Fruit fly (Drosophila melanogaster) whole organism, adult: Measurements from ENCODE around the gene Hipk.
A peak's percentile ranks its signal among the peaks of the same experiment; 100 is the strongest.

Source experiments
- CG11617 ChIP-seq: fragments of 200-800 bp; sonication (Bioruptor generic); optimal IDR thresholded peaks from 2 replicates; lab custom pipeline; 2017; ENCODE audit warnings: mild to moderate bottlenecking, missing biosample characterization, missing genetic modification reagents, missing genetic modification characterization
- CG12768 ChIP-seq: fragments of 200-800 bp; sonication (Bioruptor generic); optimal IDR thresholded peaks from 2 replicates; lab custom pipeline; 2017; ENCODE audit warnings: missing biosample characterization, missing genetic modification characterization, mild to moderate bottlenecking, moderate library complexity, missing genetic modification reagents
- CG14711 ChIP-seq: fragments of 200-800 bp; sonication (Bioruptor generic); optimal IDR thresholded peaks from 2 replicates; lab custom pipeline; 2018; ENCODE audit warnings: missing biosample characterization, mild to moderate bottlenecking, missing genetic modification characterization, moderate library complexity
- CG1620 ChIP-seq: fragments of 200-800 bp; sonication (Bioruptor generic); optimal IDR thresholded peaks from 2 replicates; lab custom pipeline; 2016; ENCODE audit warnings: missing biosample characterization, missing genetic modification characterization
- CG33017 ChIP-seq: fragments of 200-800 bp; sonication (Bioruptor generic); optimal IDR thresholded peaks from 2 replicates; lab custom pipeline; 2018; ENCODE audit warnings: missing biosample characterization, mild to moderate bottlenecking, missing genetic modification characterization, moderate library complexity
- CG5204 ChIP-seq: fragments of 200-800 bp; sonication (Bioruptor generic); optimal IDR thresholded peaks from 2 replicates; lab custom pipeline; 2016; ENCODE audit warnings: missing biosample characterization, missing genetic modification characterization
- CG7045 ChIP-seq: fragments of 200-800 bp; sonication (Bioruptor generic); optimal IDR thresholded peaks from 2 replicates; lab custom pipeline; 2017; ENCODE audit warnings: missing biosample characterization, mild to moderate bottlenecking, missing genetic modification characterization
- CG7101 ChIP-seq: fragments of 200-800 bp; sonication (Bioruptor generic); optimal IDR thresholded peaks from 2 replicates; lab custom pipeline; 2018; ENCODE audit warnings: missing biosample characterization, mild to moderate bottlenecking, missing genetic modification characterization, moderate library complexity
- Clk ChIP-seq: fragments of 200-800 bp; sonication (Bioruptor generic); optimal IDR thresholded peaks from 2 replicates; lab custom pipeline; 2017; ENCODE audit warnings: missing biosample characterization, missing genetic modification characterization
- Crg-1 ChIP-seq: fragments of 200-800 bp; sonication (Bioruptor generic); optimal IDR thresholded peaks from 2 replicates; lab custom pipeline; 2016; ENCODE audit warnings: missing biosample characterization, missing genetic modification characterization
- Hr96 ChIP-seq: fragments of 200-800 bp; sonication (Bioruptor generic); optimal IDR thresholded peaks from 2 replicates; lab custom pipeline; 2016; ENCODE audit warnings: missing biosample characterization, missing genetic modification characterization
- Mnt ChIP-seq: fragments of 200-800 bp; sonication (Bioruptor generic); optimal IDR thresholded peaks from 2 replicates; lab custom pipeline; 2016; ENCODE audit warnings: missing biosample characterization, mild to moderate bottlenecking, missing genetic modification characterization
- bab1 ChIP-seq: fragments of 200-800 bp; sonication (Bioruptor generic); optimal IDR thresholded peaks from 3 replicates; lab custom pipeline; 2019; ENCODE audit warnings: missing biosample characterization, mild to moderate bottlenecking, missing genetic modification characterization, moderate library complexity
- cic ChIP-seq: fragments of 200-800 bp; sonication (Bioruptor generic); optimal IDR thresholded peaks from 2 replicates; lab custom pipeline; 2017; ENCODE audit warnings: missing biosample characterization, mild to moderate bottlenecking, missing genetic modification characterization, moderate library complexity
- cnc ChIP-seq, 2 experiments: fragments of >200 bp; optimal IDR thresholded peaks; 2 replicates each; lab custom pipeline; 2017
- kay ChIP-seq: fragments of 200-800 bp; sonication (Bioruptor generic); peaks from one replicate; lab custom pipeline; 2016; ENCODE audit warnings: missing biosample characterization, missing genetic modification characterization, borderline replicate concordance
- ovo ChIP-seq: fragments of 200-800 bp; sonication (Bioruptor generic); optimal IDR thresholded peaks from 2 replicates; lab custom pipeline; 2016; ENCODE audit warnings: missing biosample characterization, missing genetic modification characterization
- pad ChIP-seq: fragments of 200-800 bp; sonication (Bioruptor generic); optimal IDR thresholded peaks from 3 replicates; lab custom pipeline; 2017; ENCODE audit warnings: missing biosample characterization, missing genetic modification characterization, mild to moderate bottlenecking, moderate library complexity, missing genetic modification reagents
- tj ChIP-seq: fragments of 200-800 bp; sonication (Bioruptor generic); optimal IDR thresholded peaks from 3 replicates; lab custom pipeline; 2017; ENCODE audit warnings: missing biosample characterization, mild to moderate bottlenecking, missing genetic modification characterization, moderate library complexity
- toe ChIP-seq: fragments of 200-800 bp; sonication (Bioruptor generic); optimal IDR thresholded peaks from 2 replicates; lab custom pipeline; 2016; ENCODE audit warnings: missing biosample characterization, missing genetic modification characterization

Hipk gene

dm6 chr3L:563951-564350 lies 21.1 kb downstream of the Hipk start:
- peak; percentile 63 for TF ChIP-seq tj (GFP tag; lab: Kevin White, UChicago)
- no peak for TF ChIP-seq kay
- peak in 1 of 2 experiments; percentile 35 for TF ChIP-seq cnc (optimal IDR thresholded peaks at IDR 0.05; lab: Kevin White, UChicago)
- TF ChIP-seq bab1 (GFP tag; lab: Kevin White, UChicago), result peak; percentile 63
- TF ChIP-seq CG7045, result no peak

- no peak for TF ChIP-seq Clk (GFP tag; lab: Kevin White, UChicago)
- TF ChIP-seq tj (GFP tag; lab: Kevin White, UChicago), result peak; percentile 87
- no peak for TF ChIP-seq cnc (optimal IDR thresholded peaks at IDR 0.05; lab: Kevin White, UChicago)
Observed at dm6 chr3L:565561-565960, 22.7 kb downstream of the Hipk start.

- TF ChIP-seq ovo (GFP tag; lab: Kevin White, UChicago), result no peak
- peak; percentile 56 for TF ChIP-seq tj (GFP tag; lab: Kevin White, UChicago)
- TF ChIP-seq CG7045, result peak; percentile 47
- no peak for TF ChIP-seq cnc (optimal IDR thresholded peaks at IDR 0.05; lab: Kevin White, UChicago)
Observed at dm6 chr3L:565964-566627, 23.2 kb downstream of the Hipk start.

dm6 chr3L:572940-573339 lies 30.1 kb downstream of the Hipk start:
- TF ChIP-seq CG7101 (tag; lab: Kevin White, UChicago) (no peak), pad (GFP tag; lab: Kevin White, UChicago) (no peak), CG7045 (no peak), CG12768 (GFP tag; lab: Kevin White, UChicago) (no peak), kay (no peak), CG1620 (GFP tag; lab: Kevin White, UChicago) (no peak), CG33017 (tag; lab: Kevin White, UChicago) (no peak), ovo (GFP tag; lab: Kevin White, UChicago) (no peak), cic (GFP tag; lab: Kevin White, UChicago) (no peak), CG5204 (GFP tag; lab: Kevin White, UChicago) (no peak)

dm6 chr3L:581037-581436 lies 38.2 kb downstream of the Hipk start, which contains the start of gene Ppm1:
Gene Ppm1, plus strand, starts transcription at chr3L:581337.
- TF ChIP-seq Mnt (GFP tag; lab: Kevin White, UChicago), result no peak
- TF ChIP-seq CG33017 (tag; lab: Kevin White, UChicago), result no peak
- TF ChIP-seq CG1620 (GFP tag; lab: Kevin White, UChicago), result no peak
- no peak for TF ChIP-seq cnc (optimal IDR thresholded peaks at IDR 0.05; lab: Kevin White, UChicago)
- TF ChIP-seq CG11617 (GFP tag; lab: Kevin White, UChicago), result no peak
- no peak for TF ChIP-seq Hr96 (GFP tag; lab: Kevin White, UChicago)
- TF ChIP-seq CG14711 (tag; lab: Kevin White, UChicago), result no peak
- TF ChIP-seq pad (GFP tag; lab: Kevin White, UChicago), result no peak
- TF ChIP-seq Clk (GFP tag; lab: Kevin White, UChicago), result no peak
- no peak for TF ChIP-seq CG7101 (tag; lab: Kevin White, UChicago)
- TF ChIP-seq CG12768 (GFP tag; lab: Kevin White, UChicago), result no peak
- TF ChIP-seq tj (GFP tag; lab: Kevin White, UChicago), result no peak
- TF ChIP-seq ovo (GFP tag; lab: Kevin White, UChicago), result no peak

dm6 chr3L:586582-587213 lies 43.8 kb downstream of the Hipk start:
- TF ChIP-seq ovo (GFP tag; lab: Kevin White, UChicago) (no peak), cic (GFP tag; lab: Kevin White, UChicago) (no peak), kay (no peak), CG5204 (GFP tag; lab: Kevin White, UChicago) (no peak), CG7101 (tag; lab: Kevin White, UChicago) (no peak), cnc (optimal IDR thresholded peaks at IDR 0.05; lab: Kevin White, UChicago) (no peak), Mnt (GFP tag; lab: Kevin White, UChicago) (no peak), CG12768 (GFP tag; lab: Kevin White, UChicago) (no peak), CG14711 (tag; lab: Kevin White, UChicago) (no peak), Clk (GFP tag; lab: Kevin White, UChicago) (no peak), CG7045 (no peak), CG33017 (tag; lab: Kevin White, UChicago) (no peak), Hr96 (GFP tag; lab: Kevin White, UChicago) (no peak), pad (GFP tag; lab: Kevin White, UChicago) (no peak), CG11617 (GFP tag; lab: Kevin White, UChicago) (no peak), CG1620 (GFP tag; lab: Kevin White, UChicago) (no peak), bab1 (GFP tag; lab: Kevin White, UChicago) (no peak), toe (GFP tag; lab: Kevin White, UChicago) (no peak), Crg-1 (GFP tag; lab: Kevin White, UChicago) (no peak)
